Fruit fly (Drosophila melanogaster): ENCODE results near the gene Cdk8.

The Cdk8 gene

DNA sequence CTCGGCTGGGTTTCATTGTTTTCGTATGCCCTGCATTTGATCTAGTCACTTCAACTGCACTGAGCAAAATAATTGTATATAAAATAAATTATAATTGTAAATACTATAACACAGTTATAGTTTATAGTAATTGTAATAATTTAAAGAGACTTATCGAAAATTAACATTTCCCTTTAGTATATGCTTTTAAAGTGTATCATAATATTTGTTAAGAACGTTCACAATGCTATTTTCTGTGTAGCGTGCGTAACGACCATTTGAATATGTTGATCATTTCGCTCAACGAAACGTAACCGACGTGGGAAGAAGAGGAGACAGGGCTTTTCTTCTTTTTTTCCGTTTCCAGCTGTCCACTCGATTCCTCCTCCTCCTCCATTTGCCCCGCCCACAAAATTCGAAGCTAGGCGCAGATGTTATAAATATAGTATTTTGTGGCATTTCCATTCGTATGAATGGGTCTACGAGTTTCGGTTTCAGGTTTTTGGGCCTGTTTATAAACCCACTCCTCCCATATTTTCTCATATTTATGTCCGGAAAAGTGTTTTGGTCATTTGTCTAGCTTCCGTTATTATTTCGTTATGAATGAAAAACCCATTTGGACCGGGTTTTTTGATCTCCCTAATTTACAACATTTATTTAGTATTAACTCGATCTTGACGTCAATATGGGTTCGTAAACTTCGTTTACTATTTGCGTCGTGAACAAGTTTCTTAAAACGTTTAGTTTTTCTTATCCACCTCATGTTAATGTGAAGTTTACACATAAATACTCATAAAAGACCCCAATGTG lies 18.2 kb upstream of the Cdk8 start (continued):
- TF ChIP-seq Dip3 (GFP tag; optimal IDR thresholded peaks at IDR 0.05) (no peak), CG12155 (GFP tag; optimal IDR thresholded peaks at IDR 0.05) (peak; percentile 65), vnd (GFP tag; IDR thresholded peaks at IDR 0.05; ENCODE audit: partially characterized antibody) (no peak), pb (GFP tag; optimal IDR thresholded peaks at IDR 0.05) (no peak), jumu (GFP tag; optimal IDR thresholded peaks at IDR 0.05) (no peak), CG7556 (GFP tag; optimal IDR thresholded peaks at IDR 0.05) (peak; percentile 17), HLH4C (GFP tag; IDR thresholded peaks at IDR 0.05; ENCODE audit: partially characterized antibody) (no peak), ewg (GFP tag; optimal IDR thresholded peaks at IDR 0.05) (peak; percentile 66), CG11085 (GFP tag; IDR thresholded peaks at IDR 0.05) (peak; percentile 67), CG12299 (tag; optimal IDR thresholded peaks at IDR 0.05) (peak; percentile 77), Asciz (GFP tag; optimal IDR thresholded peaks at IDR 0.05) (peak; percentile 83), Pdp1 (GFP tag; optimal IDR thresholded peaks at IDR 0.05) (peak; percentile 46 to 58), toy (GFP tag; IDR thresholded peaks at IDR 0.05) (no peak), CG14667 (GFP tag; IDR thresholded peaks at IDR 0.05) (peak; percentile 72), CG8089 (GFP tag; optimal IDR thresholded peaks at IDR 0.05) (no peak), Sox100B (GFP tag; optimal IDR thresholded peaks at IDR 0.05) (peak; percentile 85), Mrtf (GFP tag; IDR thresholded peaks at IDR 0.05) (peak; percentile 72; the same call in 2 of the 3 replicates), ara (GFP tag; IDR thresholded peaks at IDR 0.05) (peak; percentile 85), Taf1 (GFP tag; IDR thresholded peaks at IDR 0.05) (peak; percentile 53; the same call in 1 of the 2 replicates), Dad (GFP tag; optimal IDR thresholded peaks at IDR 0.05) (no peak), CG8359 (GFP tag; optimal IDR thresholded peaks at IDR 0.05; ENCODE audit: borderline replicate concordance) (peak; percentile 79), CG15601 (tag; optimal IDR thresholded peaks at IDR 0.05) (peak; percentile 88), gcm2 (GFP tag; optimal IDR thresholded peaks at IDR 0.05) (no peak), Ravus (GFP tag; IDR thresholded peaks at IDR 0.05) (no peak; the same call in none of the 2 replicates), CG6791 (GFP tag; IDR thresholded peaks at IDR 0.05; ENCODE audit: partially characterized antibody) (no peak), da (GFP tag; optimal IDR thresholded peaks at IDR 0.05) (no peak), slou (GFP tag; optimal IDR thresholded peaks at IDR 0.05) (peak; percentile 24), al (GFP tag; IDR thresholded peaks at IDR 0.05) (peak; percentile 19; the same call in 1 of the 2 replicates), gsb (GFP tag; IDR thresholded peaks at IDR 0.05) (peak; percentile 39; the same call in 1 of the 2 replicates), seq (GFP tag; IDR thresholded peaks at IDR 0.05) (peak; percentile 76), CG1832 (GFP tag; optimal IDR thresholded peaks at IDR 0.05) (no peak), slp2 (GFP tag; optimal IDR thresholded peaks at IDR 0.05) (no peak), CG6854 (GFP tag; optimal IDR thresholded peaks at IDR 0.05) (peak; percentile 55), CG10979 (tag; optimal IDR thresholded peaks at IDR 0.05) (peak; percentile 94), amos (GFP tag; IDR thresholded peaks at IDR 0.05; ENCODE audit: partially characterized antibody) (no peak), Optix (GFP tag; IDR thresholded peaks at IDR 0.05) (peak; percentile 60; the same call in 2 of the 3 replicates), btn (GFP tag; optimal IDR thresholded peaks at IDR 0.05) (no peak), CG6175 (GFP tag; IDR thresholded peaks at IDR 0.05) (0 out of 3 replicates have a peak, but pooled peaks have one; percentile 6), CTCF (GFP tag; optimal IDR thresholded peaks at IDR 0.05) (no peak), Trl (optimal IDR thresholded peaks at IDR 0.05) (no peak), Trl (GFP tag; optimal IDR thresholded peaks at IDR 0.05) (no peak), inv (GFP tag; IDR thresholded peaks at IDR 0.05; ENCODE audit: partially characterized antibody) (no peak), fd96Cb (tag; optimal IDR thresholded peaks at IDR 0.05) (peak; percentile 89), Lim3 (GFP tag; IDR thresholded peaks at IDR 0.05) (0 out of 2 replicates have a peak, but pooled peaks have one; percentile 42), Mad (GFP tag; optimal IDR thresholded peaks at IDR 0.05) (no peak), sc (optimal IDR thresholded peaks at IDR 0.05) (no peak), sc (GFP tag; optimal IDR thresholded peaks at IDR 0.05) (peak; percentile 79), hbn (GFP tag; IDR thresholded peaks at IDR 0.05; ENCODE audit: partially characterized antibody) (no peak), CG31441 (GFP tag; IDR thresholded peaks at IDR 0.05) (peak; percentile 84), CG4820 (GFP tag; optimal IDR thresholded peaks at IDR 0.05) (peak; percentile 79)

All from whole organism, embryonic.